Fruit fly (Drosophila melanogaster) whole organism, embryonic: ENCODE results near the gene Cap-D3.
A peak's percentile ranks its signal among the peaks of the same experiment; 100 is the strongest.

Source experiments
- Antp ChIP-seq: fragments of 200-800 bp; sonication (Bioruptor generic); optimal IDR thresholded peaks from 3 replicates; lab custom pipeline; 2016; ENCODE audit warnings: missing biosample characterization, missing genetic modification characterization
- CG10366 ChIP-seq: fragments of 200-800 bp; sonication (Bioruptor generic); IDR thresholded peaks from 2 replicates; pipeline ENCODE4 v1.3.6; 2022; ENCODE audit warnings: missing biosample characterization, missing genetic modification characterization
- CG11247 ChIP-seq: fragments of 200-800 bp; sonication (Bioruptor generic); IDR thresholded peaks from 2 replicates; pipeline ENCODE4 v1.3.6; 2022; ENCODE audit warnings: missing biosample characterization, missing genetic modification characterization
- CG12219 ChIP-seq: fragments of 200-800 bp; sonication (Bioruptor generic); optimal IDR thresholded peaks from 3 replicates; lab custom pipeline; 2018; ENCODE audit warnings: missing biosample characterization, mild to moderate bottlenecking, missing genetic modification characterization
- CG12236 ChIP-seq: fragments of 200-800 bp; sonication (Bioruptor generic); optimal IDR thresholded peaks from 2 replicates; lab custom pipeline; 2016; ENCODE audit warnings: missing biosample characterization, missing genetic modification characterization
- CG12769 ChIP-seq: fragments of 200-800 bp; sonication (Bioruptor generic); optimal IDR thresholded peaks from 2 replicates; lab custom pipeline; 2019; ENCODE audit warnings: missing biosample characterization, mild to moderate bottlenecking, missing genetic modification characterization, moderate library complexity
- CG13296 ChIP-seq: fragments of 200-800 bp; sonication (Bioruptor generic); optimal IDR thresholded peaks from 3 replicates; lab custom pipeline; 2018; ENCODE audit warnings: missing biosample characterization, mild to moderate bottlenecking, missing genetic modification characterization
- CG14014 ChIP-seq: fragments of 200-800 bp; sonication (Bioruptor generic); IDR thresholded peaks from 2 replicates; pipeline ENCODE4 v1.3.6; 2022; ENCODE audit warnings: missing biosample characterization, missing genetic modification characterization
- CG15514 ChIP-seq: fragments of 200-800 bp; sonication (Bioruptor generic); optimal IDR thresholded peaks from 3 replicates; lab custom pipeline; 2017; ENCODE audit warnings: missing biosample characterization, missing genetic modification characterization, mild to moderate bottlenecking, moderate library complexity, missing genetic modification reagents
- CG16813 ChIP-seq: fragments of 200-800 bp; sonication (Bioruptor generic); IDR thresholded peaks from 3 replicates; pipeline ENCODE4 v1.3.6; 2022; ENCODE audit warnings: missing biosample characterization, missing genetic modification characterization; ENCODE audit not compliant: partially characterized antibody
- CG17385 ChIP-seq: fragments of 200-800 bp; sonication (Bioruptor generic); optimal IDR thresholded peaks from 3 replicates; lab custom pipeline; 2018; ENCODE audit warnings: missing biosample characterization, mild to moderate bottlenecking, missing genetic modification characterization
- CG3847 ChIP-seq: fragments of 200-800 bp; sonication (Bioruptor generic); IDR thresholded peaks from 2 replicates; pipeline ENCODE4 v1.3.6; 2022; ENCODE audit warnings: missing biosample characterization, missing genetic modification characterization
- CG4360 ChIP-seq: fragments of 200-800 bp; sonication (Bioruptor generic); IDR thresholded peaks from 2 replicates; pipeline ENCODE4 v1.3.6; 2022; ENCODE audit warnings: missing biosample characterization, missing genetic modification characterization
- CG4404 ChIP-seq: fragments of 200-800 bp; sonication (Bioruptor generic); IDR thresholded peaks from 2 replicates; pipeline ENCODE4 v1.3.6; 2022; ENCODE audit warnings: missing biosample characterization, missing genetic modification characterization
- CG7786 ChIP-seq: fragments of 200-800 bp; sonication (Bioruptor generic); optimal IDR thresholded peaks from 2 replicates; lab custom pipeline; 2016; ENCODE audit warnings: missing biosample characterization, missing genetic modification characterization
- CG7963 ChIP-seq: fragments of 200-800 bp; sonication (Bioruptor generic); IDR thresholded peaks from 3 replicates; pipeline ENCODE4 v1.3.6; 2022; ENCODE audit warnings: missing biosample characterization, missing genetic modification characterization; ENCODE audit not compliant: partially characterized antibody
- CG9797 ChIP-seq: fragments of 200-800 bp; sonication (Bioruptor generic); optimal IDR thresholded peaks from 3 replicates; lab custom pipeline; 2018; ENCODE audit warnings: missing biosample characterization, mild to moderate bottlenecking, missing genetic modification characterization
- Dip3 ChIP-seq: fragments of 200-800 bp; sonication (Bioruptor generic); optimal IDR thresholded peaks from 3 replicates; lab custom pipeline; 2016; ENCODE audit warnings: missing biosample characterization, missing genetic modification characterization
- Doc3 ChIP-seq: fragments of 200-800 bp; sonication (Bioruptor generic); IDR thresholded peaks from 3 replicates; pipeline ENCODE4 v1.3.6; 2022; ENCODE audit warnings: missing biosample characterization, missing genetic modification characterization; ENCODE audit not compliant: partially characterized antibody
- MBD-R2 ChIP-seq: fragments of 200-800 bp; sonication (Bioruptor generic); IDR thresholded peaks from 2 replicates; pipeline ENCODE4 v1.3.6; 2022; ENCODE audit warnings: missing biosample characterization, missing genetic modification characterization
- Mrtf ChIP-seq: fragments of 200-800 bp; sonication (Bioruptor generic); IDR thresholded peaks from 3 replicates; pipeline ENCODE4 v1.3.6; 2022; ENCODE audit warnings: missing biosample characterization, missing genetic modification characterization
- Sox102F ChIP-seq: fragments of 200-800 bp; sonication (Bioruptor generic); optimal IDR thresholded peaks from 2 replicates; lab custom pipeline; 2018; ENCODE audit warnings: missing biosample characterization, mild to moderate bottlenecking, missing genetic modification characterization, moderate library complexity
- Usf ChIP-seq: fragments of 200-800 bp; sonication (Bioruptor generic); optimal IDR thresholded peaks from 2 replicates; lab custom pipeline; 2017; ENCODE audit warnings: missing genotype, missing biosample characterization, missing genetic modification characterization
- Vsx1 ChIP-seq: fragments of 200-800 bp; sonication (Bioruptor generic); optimal IDR thresholded peaks from 2 replicates; lab custom pipeline; 2017; ENCODE audit warnings: missing biosample characterization, mild to moderate bottlenecking, missing genetic modification characterization, missing genetic modification reagents
- Xbp1 ChIP-seq: fragments of 200-800 bp; sonication (Bioruptor generic); optimal IDR thresholded peaks from 3 replicates; lab custom pipeline; 2016; ENCODE audit warnings: missing biosample characterization, mild to moderate bottlenecking, missing genetic modification characterization
- ara ChIP-seq: fragments of 200-800 bp; sonication (Bioruptor generic); IDR thresholded peaks from 2 replicates; pipeline ENCODE4 v1.3.6; 2022; ENCODE audit warnings: missing biosample characterization, missing genetic modification characterization
- bowl ChIP-seq: fragments of 200-800 bp; sonication (Bioruptor generic); IDR thresholded peaks from 2 replicates; pipeline ENCODE4 v1.3.6; 2022; ENCODE audit warnings: missing biosample characterization, missing genetic modification characterization
- bsh ChIP-seq, 2 experiments: fragments of 200-800 bp; sonication (Bioruptor generic); optimal IDR thresholded peaks; 2 replicates each; lab custom pipeline; 2017 to 2018; ENCODE audit warnings: mild to moderate bottlenecking in 2 of 2, missing biosample characterization in 2 of 2, missing genetic modification characterization in 2 of 2, moderate library complexity in 1 of 2
- chm ChIP-seq: fragments of 200-800 bp; sonication (Bioruptor generic); IDR thresholded peaks from 2 replicates; pipeline ENCODE4 v1.3.6; 2022; ENCODE audit warnings: missing biosample characterization, missing genetic modification characterization
- ci ChIP-seq: fragments of 200-800 bp; sonication (Bioruptor generic); IDR thresholded peaks from 3 replicates; pipeline ENCODE4 v1.3.6; 2022; ENCODE audit warnings: missing biosample characterization, missing genetic modification characterization
- crc ChIP-seq: fragments of 200-800 bp; sonication (Bioruptor generic); optimal IDR thresholded peaks from 2 replicates; lab custom pipeline; 2016; ENCODE audit warnings: missing biosample characterization, missing genetic modification characterization
- crp ChIP-seq, 2 experiments: fragments of 200-800 bp; sonication (Bioruptor generic); optimal IDR thresholded peaks; 2 replicates in 1 of 2; 3 replicates in 1 of 2; lab custom pipeline; 2017; ENCODE audit warnings: missing biosample characterization in 2 of 2, missing genetic modification characterization in 2 of 2, mild to moderate bottlenecking in 1 of 2, moderate library complexity in 1 of 2
- dati ChIP-seq: fragments of 200-800 bp; sonication (Bioruptor generic); IDR thresholded peaks from 2 replicates; pipeline ENCODE4 v1.3.6; 2022; ENCODE audit warnings: missing biosample characterization, missing genetic modification characterization
- dmrt11E ChIP-seq: fragments of 200-800 bp; sonication (Bioruptor generic); optimal IDR thresholded peaks from 3 replicates; lab custom pipeline; 2018; ENCODE audit warnings: missing biosample characterization, mild to moderate bottlenecking, missing genetic modification characterization, moderate library complexity
- gem ChIP-seq: fragments of 200-800 bp; sonication (Bioruptor generic); optimal IDR thresholded peaks from 2 replicates; lab custom pipeline; 2019; ENCODE audit warnings: missing biosample characterization, mild to moderate bottlenecking, missing genetic modification characterization, moderate library complexity
- gsb-n ChIP-seq: fragments of 200-800 bp; sonication (Bioruptor generic); optimal IDR thresholded peaks from 3 replicates; lab custom pipeline; 2018; ENCODE audit warnings: missing biosample characterization, mild to moderate bottlenecking, missing genetic modification characterization
- kah ChIP-seq: fragments of 200-800 bp; sonication (Bioruptor generic); optimal IDR thresholded peaks from 2 replicates; lab custom pipeline; 2018; ENCODE audit warnings: missing biosample characterization, mild to moderate bottlenecking, missing genetic modification characterization
- oc ChIP-seq: fragments of 200-800 bp; sonication (Bioruptor generic); optimal IDR thresholded peaks from 2 replicates; lab custom pipeline; 2018; ENCODE audit warnings: missing biosample characterization, mild to moderate bottlenecking, missing genetic modification characterization, moderate library complexity
- odd ChIP-seq: fragments of 200-800 bp; sonication (Bioruptor generic); optimal IDR thresholded peaks from 2 replicates; lab custom pipeline; 2017; ENCODE audit warnings: missing biosample characterization, mild to moderate bottlenecking, missing genetic modification characterization
- org-1 ChIP-seq: fragments of 200-800 bp; sonication (Bioruptor generic); optimal IDR thresholded peaks from 2 replicates; lab custom pipeline; 2017; ENCODE audit warnings: missing biosample characterization, missing genetic modification characterization
- pb ChIP-seq: fragments of 200-800 bp; sonication (Bioruptor generic); optimal IDR thresholded peaks from 3 replicates; lab custom pipeline; 2016; ENCODE audit warnings: missing biosample characterization, missing genetic modification characterization
- phol ChIP-seq: fragments of 200-800 bp; sonication (Bioruptor generic); optimal IDR thresholded peaks from 3 replicates; lab custom pipeline; 2018; ENCODE audit warnings: missing biosample characterization, mild to moderate bottlenecking, missing genetic modification characterization, moderate library complexity
- prd ChIP-seq, 3 experiments: fragments of >200 bp in 2 of 3; fragments of 200-800 bp in 1 of 3; sonication (Bioruptor generic) in 1 of 3; optimal IDR thresholded peaks in 2 of 3; IDR thresholded peaks in 1 of 3; 2 replicates in 2 of 3; 3 replicates in 1 of 3; pipeline versions ENCODE4 v1.3.6 to Lab custom; 2017 to 2022; ENCODE audit warnings: missing biosample characterization in 1 of 3, missing genetic modification characterization in 1 of 3
- pum ChIP-seq: fragments of 200-800 bp; sonication (Bioruptor generic); optimal IDR thresholded peaks from 2 replicates; lab custom pipeline; 2016; ENCODE audit warnings: missing biosample characterization, missing genetic modification characterization
- row ChIP-seq: fragments of 200-800 bp; sonication (Bioruptor generic); IDR thresholded peaks from 3 replicates; pipeline ENCODE4 v1.3.6; 2022; ENCODE audit warnings: missing biosample characterization, missing genetic modification characterization
- slp2 ChIP-seq: fragments of 200-800 bp; sonication (Bioruptor generic); optimal IDR thresholded peaks from 2 replicates; lab custom pipeline; 2016; ENCODE audit warnings: missing biosample characterization, missing genetic modification characterization
- stwl ChIP-seq: fragments of 200-800 bp; sonication (Bioruptor generic); optimal IDR thresholded peaks from 3 replicates; lab custom pipeline; 2018; ENCODE audit warnings: missing biosample characterization, mild to moderate bottlenecking, missing genetic modification characterization, moderate library complexity
- trem ChIP-seq: fragments of 200-800 bp; optimal IDR thresholded peaks from 3 replicates; lab custom pipeline; 2019; ENCODE audit warnings: missing biosample characterization, mild to moderate bottlenecking, missing genetic modification characterization, moderate library complexity
- unpg ChIP-seq: fragments of 200-800 bp; sonication (Bioruptor generic); optimal IDR thresholded peaks from 3 replicates; lab custom pipeline; 2018; ENCODE audit warnings: missing biosample characterization, mild to moderate bottlenecking, missing genetic modification characterization, moderate library complexity
- vnd ChIP-seq: fragments of 200-800 bp; sonication (Bioruptor generic); IDR thresholded peaks from 3 replicates; pipeline ENCODE4 v1.3.6; 2022; ENCODE audit warnings: missing biosample characterization, missing genetic modification characterization; ENCODE audit not compliant: partially characterized antibody

Cap-D3 gene

DNA sequence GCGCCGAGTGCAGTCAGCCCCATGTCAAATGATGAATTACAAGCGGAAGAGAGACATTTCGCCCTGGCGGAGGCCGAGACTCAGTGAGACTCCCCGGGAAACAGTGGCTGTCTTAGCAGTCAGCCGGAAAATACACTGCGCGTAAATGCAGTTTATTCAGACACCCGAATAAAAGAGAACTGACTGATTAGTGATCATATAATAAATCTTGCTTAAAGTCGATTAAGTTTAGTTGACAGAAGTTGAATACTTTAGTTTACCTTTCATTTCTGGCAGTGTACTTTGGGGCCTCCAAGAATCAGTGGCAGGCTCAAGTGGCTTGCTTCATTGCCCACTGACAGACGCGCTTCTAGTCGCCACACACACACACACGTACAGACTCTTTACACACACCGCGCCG, 34.5 kb upstream of the Cap-D3 start (continued):
- no peak for TF ChIP-seq prd (optimal IDR thresholded peaks at IDR 0.05; lab: Kevin White, UChicago)
- TF ChIP-seq prd (GFP tag; IDR thresholded peaks at IDR 0.05; lab: Robert Waterston, UW), result peak; percentile 62; the same call in 2 of the 3 replicates
- TF ChIP-seq trem (tag; lab: Kevin White, UChicago), result peak; percentile 10
- TF ChIP-seq oc (tag; lab: Kevin White, UChicago), result no peak
- no peak for TF ChIP-seq vnd
- TF ChIP-seq Vsx1 (GFP tag; lab: Kevin White, UChicago), result no peak
- peak; percentile 34 for TF ChIP-seq pum
- no peak for TF ChIP-seq dati (GFP tag; lab: Robert Waterston, UW)
- peak; percentile 40 to 53 for TF ChIP-seq bsh (GFP tag; optimal IDR thresholded peaks at IDR 0.05; lab: Kevin White, UChicago)
- no peak for TF ChIP-seq org-1 (GFP tag; lab: Kevin White, UChicago)
- no peak for TF ChIP-seq Mrtf (GFP tag; lab: Robert Waterston, UW)
- peak; percentile 35 for TF ChIP-seq phol (tag; lab: Kevin White, UChicago)
- no peak for TF ChIP-seq CG14014 (GFP tag; lab: Robert Waterston, UW)
- TF ChIP-seq gsb-n (tag; lab: Kevin White, UChicago), result no peak
- TF ChIP-seq gem (tag; lab: Kevin White, UChicago), result peak; percentile 44
- no peak for TF ChIP-seq CG7786 (GFP tag; lab: Kevin White, UChicago)
- TF ChIP-seq Usf (GFP tag; lab: Kevin White, UChicago), result no peak
- peak; percentile 35; the same call in 1 of the 2 replicates for TF ChIP-seq CG4404 (GFP tag; lab: Robert Waterston, UW)
- no peak for TF ChIP-seq Dip3 (GFP tag; lab: Kevin White, UChicago)
- no peak for TF ChIP-seq Antp (GFP tag; lab: Kevin White, UChicago)
- 0 out of 2 replicates have a peak, but pooled peaks have one; percentile 29 for TF ChIP-seq CG10366 (GFP tag; lab: Robert Waterston, UW)
- peak; percentile 13 for TF ChIP-seq Xbp1 (GFP tag; lab: Kevin White, UChicago)
- TF ChIP-seq crp (GFP tag; optimal IDR thresholded peaks at IDR 0.05; lab: Kevin White, UChicago), result no peak
- peak; percentile 4 for TF ChIP-seq CG12219 (GFP tag; lab: Kevin White, UChicago)
- peak; percentile 59; the same call in 1 of the 3 replicates for TF ChIP-seq ci (GFP tag; lab: Robert Waterston, UW)
- peak; percentile 41; the same call in 1 of the 2 replicates for TF ChIP-seq ara
- no peak for TF ChIP-seq CG4360 (GFP tag; lab: Robert Waterston, UW)
- TF ChIP-seq CG15514 (GFP tag; lab: Kevin White, UChicago), result no peak
- no peak for TF ChIP-seq CG12769 (tag; lab: Kevin White, UChicago)
- TF ChIP-seq CG3847 (GFP tag; lab: Robert Waterston, UW), result no peak
- TF ChIP-seq stwl, result no peak
- TF ChIP-seq odd (GFP tag; lab: Kevin White, UChicago), result no peak
- no peak for TF ChIP-seq MBD-R2 (GFP tag; lab: Robert Waterston, UW)
- no peak for TF ChIP-seq CG17385
- TF ChIP-seq slp2 (GFP tag; lab: Kevin White, UChicago), result no peak
- no peak for TF ChIP-seq CG11247
- TF ChIP-seq CG16813 (GFP tag; lab: Robert Waterston, UW), result no peak
- TF ChIP-seq CG7963 (GFP tag; lab: Robert Waterston, UW), result no peak
- TF ChIP-seq row (GFP tag; lab: Robert Waterston, UW), result peak; percentile 36; the same call in 2 of the 3 replicates
- no peak for TF ChIP-seq Sox102F (GFP tag; lab: Kevin White, UChicago)
- TF ChIP-seq dmrt11E (tag; lab: Kevin White, UChicago), result peak; percentile 62
- no peak for TF ChIP-seq CG9797 (GFP tag; lab: Kevin White, UChicago)
- TF ChIP-seq pb (GFP tag; lab: Kevin White, UChicago), result no peak
- TF ChIP-seq CG13296 (GFP tag; lab: Kevin White, UChicago), result no peak
- TF ChIP-seq kah, result no peak
- TF ChIP-seq Doc3 (GFP tag; lab: Robert Waterston, UW), result no peak
- no peak for TF ChIP-seq crc (GFP tag; lab: Kevin White, UChicago)
- TF ChIP-seq CG12236 (GFP tag; lab: Kevin White, UChicago), result no peak
- TF ChIP-seq chm, result 0 out of 2 replicates have a peak, but pooled peaks have one; percentile 15
- peak; percentile 18 for TF ChIP-seq unpg (GFP tag; lab: Kevin White, UChicago)
- TF ChIP-seq bowl (GFP tag; lab: Robert Waterston, UW), result no peak
